Fruit fly (Drosophila melanogaster): Measurements from ENCODE around the gene mRRF1.
A peak's percentile ranks its signal among the peaks of the same experiment; 100 is the strongest.

mRRF1 gene

DNA sequence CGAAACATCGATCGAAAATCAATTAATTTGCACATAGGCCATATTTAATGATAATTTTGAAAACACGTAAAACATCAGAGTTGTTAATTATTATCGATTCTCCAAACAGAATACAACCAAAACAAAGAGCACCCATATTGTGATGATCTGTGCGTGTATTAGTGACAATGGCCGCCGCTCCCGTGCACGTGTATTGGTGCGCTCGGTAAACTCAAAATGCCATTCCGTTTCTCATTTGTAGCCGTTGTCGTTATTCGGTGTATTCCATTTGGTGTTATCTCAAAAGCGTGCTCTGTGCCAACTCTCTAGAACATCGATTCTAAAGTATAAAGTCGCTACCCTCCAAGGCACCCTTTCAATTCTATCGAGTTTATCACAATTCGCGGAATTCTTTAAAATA lies 23.3 kb upstream of the mRRF1 start:
- TF ChIP-seq fkh (GFP tag; optimal IDR thresholded peaks at IDR 0.05): peak; percentile 34
- TF ChIP-seq svp (GFP tag): peak; percentile 21
- peak; percentile 22 for TF ChIP-seq Sox14 (GFP tag; optimal IDR thresholded peaks at IDR 0.05)
- no peak for TF ChIP-seq topi (GFP tag; optimal IDR thresholded peaks at IDR 0.05)

DNA sequence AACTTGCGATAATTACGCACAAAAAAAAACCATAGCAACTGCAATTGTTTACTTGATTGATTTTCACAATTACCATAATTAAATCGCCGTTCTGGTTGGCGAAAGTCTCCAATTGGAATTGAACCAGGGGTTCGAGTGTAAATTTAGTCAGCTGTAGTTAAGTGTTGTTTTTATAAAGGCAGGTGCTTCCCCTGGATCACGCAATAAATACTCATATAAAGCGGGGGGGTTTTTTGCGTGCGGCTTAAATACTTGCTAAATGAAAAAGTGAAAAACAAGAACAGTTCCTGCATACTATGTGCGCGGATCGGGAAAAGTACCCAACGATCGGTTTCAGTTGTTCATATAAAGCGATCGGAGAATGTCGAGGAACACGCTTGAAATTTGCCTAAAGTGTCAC lies 20.2 kb upstream of the mRRF1 start:
- TF ChIP-seq achi (GFP tag; optimal IDR thresholded peaks at IDR 0.05): no peak
- no peak for TF ChIP-seq Sox14 (GFP tag; optimal IDR thresholded peaks at IDR 0.05)
- TF ChIP-seq CG32006 (GFP tag; optimal IDR thresholded peaks at IDR 0.05): no peak
- TF ChIP-seq dac (GFP tag; optimal IDR thresholded peaks at IDR 0.05): no peak
- TF ChIP-seq cyc (GFP tag; optimal IDR thresholded peaks at IDR 0.05): no peak
- no peak for TF ChIP-seq CG8319 (GFP tag; optimal IDR thresholded peaks at IDR 0.05)
- TF ChIP-seq CG6808 (GFP tag; optimal IDR thresholded peaks at IDR 0.05): no peak
- TF ChIP-seq CG7368 (GFP tag; optimal IDR thresholded peaks at IDR 0.05): no peak
- TF ChIP-seq acj6 (GFP tag; optimal IDR thresholded peaks at IDR 0.05): no peak
- no peak for TF ChIP-seq Sox15 (GFP tag; optimal IDR thresholded peaks at IDR 0.05)
- no peak for TF ChIP-seq CG11762 (GFP tag; optimal IDR thresholded peaks at IDR 0.05; ENCODE audit: insufficient read depth)
- TF ChIP-seq fd59A (GFP tag; optimal IDR thresholded peaks at IDR 0.05): no peak
- TF ChIP-seq salr (GFP tag; optimal IDR thresholded peaks at IDR 0.05): no peak
- TF ChIP-seq CG8632 (GFP tag; optimal IDR thresholded peaks at IDR 0.05): no peak
- TF ChIP-seq spab (GFP tag; optimal IDR thresholded peaks at IDR 0.05): no peak
- TF ChIP-seq CG11902 (GFP tag; optimal IDR thresholded peaks at IDR 0.05): no peak
- no peak for TF ChIP-seq vri (GFP tag; optimal IDR thresholded peaks at IDR 0.05)
- TF ChIP-seq Eip75B (GFP tag; optimal IDR thresholded peaks at IDR 0.05): no peak

dm6 chr3L:9345157-9345556 lies 19.0 kb upstream of the mRRF1 start:
- peak; percentile 69 for TF ChIP-seq svp (GFP tag)
- TF ChIP-seq CG1621 (tag; optimal IDR thresholded peaks at IDR 0.05): no peak

dm6 chr3L:9349314-9349733 lies 14.8 kb upstream of the mRRF1 start, which contains the start of gene PGRP-LF:
TSS of gene PGRP-LF (plus strand) at chr3L:9349609.
- no peak for TF ChIP-seq ss (GFP tag; optimal IDR thresholded peaks at IDR 0.05)
- peak; percentile 37 for TF ChIP-seq esn (GFP tag; optimal IDR thresholded peaks at IDR 0.05)
- TF ChIP-seq CG6854 (GFP tag; optimal IDR thresholded peaks at IDR 0.05): no peak
- no peak for TF ChIP-seq Lpt (GFP tag; optimal IDR thresholded peaks at IDR 0.05)
- no peak for TF ChIP-seq cyc (GFP tag; optimal IDR thresholded peaks at IDR 0.05)
- no peak for TF ChIP-seq CG7368 (GFP tag; optimal IDR thresholded peaks at IDR 0.05)
- no peak for TF ChIP-seq CG9139 (GFP tag; optimal IDR thresholded peaks at IDR 0.05)
- TF ChIP-seq CG31627 (GFP tag; optimal IDR thresholded peaks at IDR 0.05): peak; percentile 9
- TF ChIP-seq CG10669 (GFP tag; optimal IDR thresholded peaks at IDR 0.05): no peak
- no peak for TF ChIP-seq Ets96B (tag; optimal IDR thresholded peaks at IDR 0.05)
- TF ChIP-seq achi (GFP tag; optimal IDR thresholded peaks at IDR 0.05): peak; percentile 28
- no peak for TF ChIP-seq Smox (GFP tag; optimal IDR thresholded peaks at IDR 0.05)
- no peak for TF ChIP-seq CG6808 (GFP tag; optimal IDR thresholded peaks at IDR 0.05)
- TF ChIP-seq Sox15 (GFP tag; optimal IDR thresholded peaks at IDR 0.05): no peak
- no peak for TF ChIP-seq CG10631 (GFP tag; optimal IDR thresholded peaks at IDR 0.05)
- TF ChIP-seq vri (GFP tag; optimal IDR thresholded peaks at IDR 0.05): peak; percentile 32
- TF ChIP-seq CG4318 (GFP tag; optimal IDR thresholded peaks at IDR 0.05): no peak
- no peak for TF ChIP-seq spab (GFP tag; optimal IDR thresholded peaks at IDR 0.05)
- no peak for TF ChIP-seq net (GFP tag; optimal IDR thresholded peaks at IDR 0.05)
- no peak for TF ChIP-seq acj6 (GFP tag; optimal IDR thresholded peaks at IDR 0.05)
- TF ChIP-seq CG15336 (GFP tag; IDR thresholded peaks at IDR 0.05): no peak
- no peak for TF ChIP-seq dac (GFP tag; optimal IDR thresholded peaks at IDR 0.05)
- TF ChIP-seq fd85E (GFP tag; optimal IDR thresholded peaks at IDR 0.05): no peak
- no peak for TF ChIP-seq Sox14 (GFP tag; optimal IDR thresholded peaks at IDR 0.05)
- no peak for TF ChIP-seq CG32006 (GFP tag; optimal IDR thresholded peaks at IDR 0.05)
- peak; percentile 20 for TF ChIP-seq Met (GFP tag; optimal IDR thresholded peaks at IDR 0.05)
- TF ChIP-seq OdsH (GFP tag; optimal IDR thresholded peaks at IDR 0.05): peak; percentile 38
- TF ChIP-seq Eip93F (GFP tag; optimal IDR thresholded peaks at IDR 0.05): peak; percentile 58
- TF ChIP-seq CG34406 (GFP tag; optimal IDR thresholded peaks at IDR 0.05): peak; percentile 14
- no peak for TF ChIP-seq CG8119 (GFP tag; IDR thresholded peaks at IDR 0.05)
- TF ChIP-seq Blimp-1 (GFP tag; optimal IDR thresholded peaks at IDR 0.05): no peak
- peak; percentile 77 for TF ChIP-seq Eip78C (GFP tag)
- TF ChIP-seq CG6163 (GFP tag; IDR thresholded peaks at IDR 0.05): no peak
- peak; percentile 46 for TF ChIP-seq CG1621 (tag; optimal IDR thresholded peaks at IDR 0.05)
- TF ChIP-seq CG11762 (GFP tag; optimal IDR thresholded peaks at IDR 0.05; ENCODE audit: insufficient read depth): no peak
- TF ChIP-seq Hr4 (GFP tag; optimal IDR thresholded peaks at IDR 0.05): peak; percentile 37
- peak; percentile 80 for TF ChIP-seq fkh (GFP tag; optimal IDR thresholded peaks at IDR 0.05)
